Fruit fly (Drosophila melanogaster) S2 (cell line): ENCODE measurements around the gene Dhc93AB.

Experiments
- CG8478 ChIP-seq: fragments of >200 bp; optimal IDR thresholded peaks from 2 replicates; lab custom pipeline; 2018
- CTCF ChIP-seq, 2 experiments: fragments of >200 bp; optimal IDR thresholded peaks; 2 replicates each; lab custom pipeline; 2018

- TF ChIP-seq CTCF (optimal IDR thresholded peaks at IDR 0.05; lab: Kevin White, UChicago) (no peak), CG8478 (no peak)
Observed at dm6 chr3R:21043549-21044118, 1.3 kb upstream of the Dhc93AB start, which contains the start of gene CG12278.
